Worm (Caenorhabditis elegans) whole organism, dauer: ENCODE data around the gene C06C3.12.

Experiments used
- unc-62 ChIP-seq: sonication (generic microtip); optimal IDR thresholded peaks from 2 replicates; lab custom pipeline; 2017; ENCODE audit warnings: missing biosample characterization, missing genetic modification reagents, missing genetic modification characterization

The C06C3.12 gene

ce11 chrII:9416381-9417276, 41.7 kb downstream of the C06C3.12 start, which contains the start of the genes gss-1 and chch-3:
TSS of gene gss-1 (minus strand) at chrII:9416431.
TSS of gene chch-3 (plus strand) at chrII:9417013.
- no peak for TF ChIP-seq unc-62 (GFP tag; lab: Kevin White, UChicago)

- TF ChIP-seq unc-62 (GFP tag; lab: Kevin White, UChicago), result no peak
Observed at ce11 chrII:9418065-9418567, 43.2 kb downstream of the C06C3.12 start, which contains the start of the genes M176.4 and M176.16. TSS of gene M176.4 (plus strand) at chrII:9418365. TSS of gene M176.16 (plus strand) at chrII:9418517.

- no peak for TF ChIP-seq unc-62 (GFP tag; lab: Kevin White, UChicago)
Observed at ce11 chrII:9418843-9419532, 44.1 kb downstream of the C06C3.12 start.

- TF ChIP-seq unc-62 (GFP tag; lab: Kevin White, UChicago), result no peak
Observed at ce11 chrII:9421969-9422368, 47.1 kb downstream of the C06C3.12 start, which contains the start of gene M176.11. TSS of gene M176.11 (plus strand) at chrII:9422269.
